Fruit fly (Drosophila melanogaster) whole organism, embryonic: ENCODE results near the gene Dis3.

ENCODE experiments used
- Antp ChIP-seq: fragments of 200-800 bp; sonication (Bioruptor generic); optimal IDR thresholded peaks from 3 replicates; lab custom pipeline; 2016; ENCODE audit warnings: missing biosample characterization, missing genetic modification characterization
- BEAF-32 ChIP-seq: fragments of 200-800 bp; sonication (Bioruptor generic); optimal IDR thresholded peaks from 3 replicates; lab custom pipeline; 2017; ENCODE audit warnings: missing biosample characterization, missing genetic modification characterization, mild to moderate bottlenecking, moderate library complexity, missing genetic modification reagents
- Blimp-1 ChIP-seq: fragments of 200-800 bp; sonication (Bioruptor generic); optimal IDR thresholded peaks from 3 replicates; lab custom pipeline; 2018; ENCODE audit warnings: missing biosample characterization, missing genetic modification characterization, mild to moderate bottlenecking, moderate library complexity, missing genetic modification reagents
- CG10462 ChIP-seq: fragments of 200-800 bp; sonication (Bioruptor generic); optimal IDR thresholded peaks from 2 replicates; lab custom pipeline; 2016; ENCODE audit warnings: missing biosample characterization, missing genetic modification characterization
- CG10979 ChIP-seq: fragments of 200-800 bp; sonication (Bioruptor generic); optimal IDR thresholded peaks from 2 replicates; lab custom pipeline; 2018; ENCODE audit warnings: missing biosample characterization, mild to moderate bottlenecking, missing genetic modification characterization, moderate library complexity
- CG12236 ChIP-seq: fragments of 200-800 bp; sonication (Bioruptor generic); optimal IDR thresholded peaks from 2 replicates; lab custom pipeline; 2016; ENCODE audit warnings: missing biosample characterization, missing genetic modification characterization
- CG12391 ChIP-seq: fragments of 200-800 bp; sonication (Bioruptor generic); optimal IDR thresholded peaks from 3 replicates; lab custom pipeline; 2018; ENCODE audit warnings: missing biosample characterization, mild to moderate bottlenecking, missing genetic modification characterization, moderate library complexity
- CG13775 ChIP-seq: fragments of 200-800 bp; sonication (Bioruptor generic); optimal IDR thresholded peaks from 3 replicates; lab custom pipeline; 2017; ENCODE audit warnings: missing biosample characterization, mild to moderate bottlenecking, missing genetic modification characterization
- CG14050 ChIP-seq: fragments of 200-800 bp; sonication (Bioruptor generic); IDR thresholded peaks from 3 replicates; pipeline ENCODE4 v1.3.6; 2022; ENCODE audit warnings: missing biosample characterization, missing genetic modification characterization
- CG14860 ChIP-seq: fragments of 200-800 bp; sonication (Bioruptor generic); IDR thresholded peaks from 3 replicates; pipeline ENCODE4 v1.3.6; 2022; ENCODE audit warnings: missing biosample characterization, missing genetic modification characterization; ENCODE audit not compliant: partially characterized antibody
- CG17186 ChIP-seq: fragments of 200-800 bp; sonication (Bioruptor generic); optimal IDR thresholded peaks from 3 replicates; lab custom pipeline; 2017; ENCODE audit warnings: missing biosample characterization, missing genetic modification reagents, missing genetic modification characterization
- CG17829 ChIP-seq: fragments of 200-800 bp; optimal IDR thresholded peaks from 2 replicates; lab custom pipeline; 2019; ENCODE audit warnings: missing biosample characterization, mild to moderate bottlenecking, missing genetic modification characterization, moderate library complexity
- CG17912 ChIP-seq: fragments of 200-800 bp; sonication (Bioruptor generic); optimal IDR thresholded peaks from 2 replicates; lab custom pipeline; 2018; ENCODE audit warnings: missing biosample characterization, mild to moderate bottlenecking, missing genetic modification characterization
- CG1792 ChIP-seq: fragments of 200-800 bp; sonication (Bioruptor generic); optimal IDR thresholded peaks from 2 replicates; lab custom pipeline; 2016; ENCODE audit warnings: missing biosample characterization, missing genetic modification characterization
- CG1832 ChIP-seq: fragments of 200-800 bp; sonication (Bioruptor generic); optimal IDR thresholded peaks from 2 replicates; lab custom pipeline; 2017; ENCODE audit warnings: missing biosample characterization, mild to moderate bottlenecking, missing genetic modification characterization, inconsistent platforms
- CG2129 ChIP-seq: fragments of 200-800 bp; sonication (Bioruptor generic); IDR thresholded peaks from 2 replicates; pipeline ENCODE4 v1.3.6; 2022; ENCODE audit warnings: missing biosample characterization, missing genetic modification characterization; ENCODE audit not compliant: partially characterized antibody
- CG3163 ChIP-seq: fragments of 200-800 bp; sonication (Bioruptor generic); optimal IDR thresholded peaks from 3 replicates; lab custom pipeline; 2016; ENCODE audit warnings: missing biosample characterization, missing genetic modification characterization
- CG32767 ChIP-seq: fragments of 200-800 bp; sonication (Bioruptor generic); IDR thresholded peaks from 2 replicates; pipeline ENCODE4 v1.3.6; 2022; ENCODE audit warnings: missing biosample characterization, missing genetic modification characterization
- CG34224 ChIP-seq: fragments of 200-800 bp; sonication (Bioruptor generic); IDR thresholded peaks from 3 replicates; pipeline ENCODE4 v1.3.6; 2022; ENCODE audit warnings: missing biosample characterization, missing genetic modification characterization; ENCODE audit not compliant: partially characterized antibody
- CG42726 ChIP-seq: fragments of 200-800 bp; sonication (Bioruptor generic); IDR thresholded peaks from 2 replicates; pipeline ENCODE4 v1.3.6; 2022; ENCODE audit warnings: missing biosample characterization, missing genetic modification characterization; ENCODE audit not compliant: partially characterized antibody
- CG4617 ChIP-seq: fragments of 200-800 bp; sonication (Bioruptor generic); optimal IDR thresholded peaks from 3 replicates; lab custom pipeline; 2016; ENCODE audit warnings: missing biosample characterization, missing genetic modification characterization, borderline replicate concordance
- CG4854 ChIP-seq: fragments of 200-800 bp; sonication (Bioruptor generic); optimal IDR thresholded peaks from 2 replicates; lab custom pipeline; 2016; ENCODE audit warnings: missing biosample characterization, missing genetic modification characterization, inconsistent platforms
- CG6254 ChIP-seq: fragments of 200-800 bp; sonication (Bioruptor generic); optimal IDR thresholded peaks from 3 replicates; lab custom pipeline; 2017; ENCODE audit warnings: mild to moderate bottlenecking, missing biosample characterization, missing genetic modification reagents, missing genetic modification characterization
- CG6791 ChIP-seq: fragments of 200-800 bp; sonication (Bioruptor generic); IDR thresholded peaks from 3 replicates; pipeline ENCODE4 v1.3.6; 2022; ENCODE audit warnings: missing biosample characterization, missing genetic modification characterization; ENCODE audit not compliant: partially characterized antibody
- CG7839 ChIP-seq: fragments of 200-800 bp; sonication (Bioruptor generic); optimal IDR thresholded peaks from 3 replicates; lab custom pipeline; 2018; ENCODE audit warnings: missing biosample characterization, mild to moderate bottlenecking, missing genetic modification characterization, moderate library complexity
- CkIIα-i1 ChIP-seq: fragments of 200-800 bp; sonication (Bioruptor generic); IDR thresholded peaks from 2 replicates; pipeline ENCODE4 v1.3.6; 2022; ENCODE audit warnings: missing biosample characterization, missing genetic modification characterization
- Doc3 ChIP-seq: fragments of 200-800 bp; sonication (Bioruptor generic); IDR thresholded peaks from 3 replicates; pipeline ENCODE4 v1.3.6; 2022; ENCODE audit warnings: missing biosample characterization, missing genetic modification characterization; ENCODE audit not compliant: partially characterized antibody
- Dp ChIP-seq: fragments of 200-800 bp; sonication (Bioruptor generic); optimal IDR thresholded peaks from 2 replicates; lab custom pipeline; 2018; ENCODE audit warnings: missing biosample characterization, mild to moderate bottlenecking, missing genetic modification characterization, moderate library complexity
- HLH3B ChIP-seq: fragments of 200-800 bp; sonication (Bioruptor generic); IDR thresholded peaks from 2 replicates; pipeline ENCODE4 v1.3.6; 2022; ENCODE audit warnings: missing biosample characterization, missing genetic modification characterization
- Hr51 ChIP-seq, 2 experiments: fragments of 200-800 bp; sonication (Bioruptor generic); optimal IDR thresholded peaks; 2 replicates in 1 of 2; 3 replicates in 1 of 2; lab custom pipeline; 2016 to 2018; ENCODE audit warnings: missing biosample characterization in 2 of 2, missing genetic modification characterization in 2 of 2, mild to moderate bottlenecking in 1 of 2, moderate library complexity in 1 of 2
- MESR4 ChIP-seq: fragments of 200-800 bp; sonication (Bioruptor generic); optimal IDR thresholded peaks from 2 replicates; lab custom pipeline; 2018; ENCODE audit warnings: missing biosample characterization, mild to moderate bottlenecking, missing genetic modification characterization, moderate library complexity
- Max ChIP-seq: fragments of 200-800 bp; sonication (Bioruptor generic); optimal IDR thresholded peaks from 2 replicates; lab custom pipeline; 2016; ENCODE audit warnings: missing biosample characterization, mild to moderate bottlenecking, missing genetic modification characterization
- Nf-YB ChIP-seq: fragments of 200-800 bp; sonication (Bioruptor generic); optimal IDR thresholded peaks from 3 replicates; lab custom pipeline; 2019; ENCODE audit warnings: missing biosample characterization, mild to moderate bottlenecking, missing genetic modification characterization, moderate library complexity
- Rfx ChIP-seq: fragments of 200-800 bp; sonication (Bioruptor generic); IDR thresholded peaks from 2 replicates; pipeline ENCODE4 v1.3.6; 2022; ENCODE audit warnings: missing biosample characterization, missing genetic modification characterization
- Sry-δ ChIP-seq: fragments of 200-800 bp; sonication (Bioruptor generic); optimal IDR thresholded peaks from 2 replicates; lab custom pipeline; 2016; ENCODE audit warnings: missing biosample characterization, missing genetic modification characterization
- ato ChIP-seq: fragments of 200-800 bp; sonication (Bioruptor generic); IDR thresholded peaks from 2 replicates; pipeline ENCODE4 v1.3.6; 2022; ENCODE audit warnings: missing biosample characterization, missing genetic modification characterization; ENCODE audit not compliant: partially characterized antibody
- bcd ChIP-seq: fragments of 200-800 bp; sonication (Bioruptor generic); optimal IDR thresholded peaks from 2 replicates; lab custom pipeline; 2017; ENCODE audit warnings: missing biosample characterization, mild to moderate bottlenecking, missing genetic modification characterization
- bigmax ChIP-seq: fragments of 200-800 bp; sonication (Bioruptor generic); optimal IDR thresholded peaks from 2 replicates; lab custom pipeline; 2018; ENCODE audit warnings: missing biosample characterization, mild to moderate bottlenecking, missing genetic modification characterization
- chinmo ChIP-seq: fragments of 200-800 bp; sonication (Bioruptor generic); IDR thresholded peaks from 4 replicates; pipeline ENCODE4 v1.3.6; 2022; ENCODE audit warnings: missing biosample characterization, missing genetic modification characterization; ENCODE audit not compliant: partially characterized antibody
- chn ChIP-seq: fragments of 200-800 bp; sonication (Bioruptor generic); optimal IDR thresholded peaks from 2 replicates; lab custom pipeline; 2016; ENCODE audit warnings: missing biosample characterization, missing genetic modification characterization
- hb ChIP-seq: fragments of 200-800 bp; sonication (Bioruptor generic); IDR thresholded peaks from 3 replicates; pipeline ENCODE4 v1.3.6; 2022; ENCODE audit warnings: missing biosample characterization, missing genetic modification characterization; ENCODE audit not compliant: partially characterized antibody
- hkb ChIP-seq, 2 experiments: fragments of 200-800 bp in 1 of 2; fragments of >200 bp in 1 of 2; sonication (Bioruptor generic) in 1 of 2; IDR thresholded peaks in 1 of 2; optimal IDR thresholded peaks in 1 of 2; 2 replicates each; pipeline versions ENCODE4 v1.3.6 to Lab custom; 2017 to 2022; ENCODE audit warnings: missing biosample characterization in 1 of 2, missing genetic modification characterization in 1 of 2
- phol ChIP-seq: fragments of 200-800 bp; sonication (Bioruptor generic); optimal IDR thresholded peaks from 3 replicates; lab custom pipeline; 2018; ENCODE audit warnings: missing biosample characterization, mild to moderate bottlenecking, missing genetic modification characterization, moderate library complexity
- ro ChIP-seq: fragments of 200-800 bp; sonication (Bioruptor generic); IDR thresholded peaks from 2 replicates; pipeline ENCODE4 v1.3.6; 2022; ENCODE audit warnings: missing biosample characterization, missing genetic modification characterization
- sisA ChIP-seq: fragments of 200-800 bp; sonication (Bioruptor generic); IDR thresholded peaks from 2 replicates; pipeline ENCODE4 v1.3.6; 2022; ENCODE audit warnings: missing biosample characterization, missing genetic modification characterization
- sob ChIP-seq: fragments of 200-800 bp; sonication (Bioruptor generic); IDR thresholded peaks from 2 replicates; pipeline ENCODE4 v1.3.6; 2022; ENCODE audit warnings: missing biosample characterization, missing genetic modification characterization
- trem ChIP-seq: fragments of 200-800 bp; optimal IDR thresholded peaks from 3 replicates; lab custom pipeline; 2019; ENCODE audit warnings: missing biosample characterization, mild to moderate bottlenecking, missing genetic modification characterization, moderate library complexity
- zfh1 ChIP-seq: fragments of 200-800 bp; sonication (Bioruptor generic); IDR thresholded peaks from 3 replicates; pipeline ENCODE4 v1.3.6; 2022; ENCODE audit warnings: missing biosample characterization, missing genetic modification characterization

Dis3 gene

DNA sequence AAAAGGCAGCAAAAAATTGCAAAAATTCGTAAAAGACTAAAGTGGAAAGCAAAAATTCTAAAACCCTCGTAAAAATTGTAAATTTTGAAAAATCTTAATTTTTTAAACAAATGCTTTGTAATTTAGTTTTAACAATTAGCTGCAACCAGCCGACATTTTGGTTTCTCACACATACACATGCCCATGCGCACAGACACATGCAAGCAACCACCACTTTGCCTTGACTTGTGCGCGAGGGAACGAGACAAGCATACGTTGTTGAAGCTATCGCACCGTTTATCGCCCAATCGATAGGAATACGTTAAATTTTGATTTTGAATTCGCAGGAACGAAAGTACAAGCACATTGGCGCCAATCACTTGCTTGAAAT is 12.9 kb upstream of the Dis3 start (continued):
- no peak for TF ChIP-seq Blimp-1 (GFP tag; lab: Kevin White, UChicago)
- TF ChIP-seq CG14050 (GFP tag; lab: Robert Waterston, UW): no peak
- peak; percentile 59; the same call in 1 of the 3 replicates for TF ChIP-seq hb
- peak; percentile 39; the same call in 1 of the 2 replicates for TF ChIP-seq CG42726 (GFP tag; lab: Robert Waterston, UW)
- TF ChIP-seq CG1832 (GFP tag; lab: Kevin White, UChicago): peak; percentile 66
- TF ChIP-seq CG3163 (GFP tag; lab: Kevin White, UChicago): no peak
- TF ChIP-seq CG6254 (GFP tag; lab: Kevin White, UChicago): no peak
- peak; percentile 81 for TF ChIP-seq CG6791 (GFP tag; lab: Robert Waterston, UW)
- TF ChIP-seq Hr51 (GFP tag; optimal IDR thresholded peaks at IDR 0.05; lab: Kevin White, UChicago): no peak
- no peak for TF ChIP-seq sob (GFP tag; lab: Robert Waterston, UW)
- TF ChIP-seq CG32767 (GFP tag; lab: Robert Waterston, UW): 0 out of 2 replicates have a peak, but pooled peaks have one; percentile 24
- TF ChIP-seq bigmax (GFP tag; lab: Kevin White, UChicago): no peak
- peak; percentile 38; the same call in 1 of the 3 replicates for TF ChIP-seq Doc3
- TF ChIP-seq bcd (GFP tag; lab: Kevin White, UChicago): no peak
- TF ChIP-seq Rfx (GFP tag; lab: Robert Waterston, UW): peak; percentile 52; the same call in 1 of the 2 replicates
- no peak for TF ChIP-seq chn (GFP tag; lab: Kevin White, UChicago)
- TF ChIP-seq trem (tag; lab: Kevin White, UChicago): peak; percentile 14
- TF ChIP-seq CG12391 (tag; lab: Kevin White, UChicago): peak; percentile 79
- peak; percentile 41 for TF ChIP-seq CG17186
- no peak for TF ChIP-seq ro
- TF ChIP-seq Sry-δ (GFP tag; lab: Kevin White, UChicago): peak; percentile 71
- peak; percentile 25 for TF ChIP-seq CG17912 (GFP tag; lab: Kevin White, UChicago)
- TF ChIP-seq CG13775 (GFP tag; lab: Kevin White, UChicago): no peak
- peak; percentile 28 for TF ChIP-seq CG17829 (tag; lab: Kevin White, UChicago)
- TF ChIP-seq ato (GFP tag; lab: Robert Waterston, UW): peak; percentile 68
- peak; percentile 11; the same call in 1 of the 3 replicates for TF ChIP-seq CG14860
- peak; percentile 81; the same call in 3 of the 4 replicates for TF ChIP-seq chinmo (GFP tag; lab: Robert Waterston, UW)
- TF ChIP-seq CG7839 (tag; lab: Kevin White, UChicago): no peak
- peak; percentile 43 for TF ChIP-seq MESR4
- peak; percentile 76 for TF ChIP-seq Dp (GFP tag; lab: Kevin White, UChicago)
- TF ChIP-seq zfh1 (GFP tag; lab: Robert Waterston, UW): no peak
- no peak for TF ChIP-seq sisA (GFP tag; lab: Robert Waterston, UW)
- peak; percentile 41 for TF ChIP-seq CG10979 (tag; lab: Kevin White, UChicago)
- no peak for TF ChIP-seq CkIIα-i1 (GFP tag; lab: Robert Waterston, UW)
- no peak for TF ChIP-seq CG1792 (GFP tag; lab: Kevin White, UChicago)
- TF ChIP-seq CG2129 (GFP tag; lab: Robert Waterston, UW): peak; percentile 43; the same call in 1 of the 2 replicates
- no peak for TF ChIP-seq hkb (optimal IDR thresholded peaks at IDR 0.05; lab: Kevin White, UChicago)
- TF ChIP-seq hkb (GFP tag; IDR thresholded peaks at IDR 0.05; lab: Robert Waterston, UW): peak; percentile 27; the same call in 1 of the 2 replicates
- TF ChIP-seq HLH3B (GFP tag; lab: Robert Waterston, UW): no peak
- peak; percentile 67 for TF ChIP-seq CG34224
- no peak for TF ChIP-seq CG4617
- TF ChIP-seq Antp: no peak
- no peak for TF ChIP-seq Nf-YB
- no peak for TF ChIP-seq CG10462 (GFP tag; lab: Kevin White, UChicago)
- TF ChIP-seq CG4854: no peak
- TF ChIP-seq BEAF-32 (GFP tag; lab: Kevin White, UChicago): peak; percentile 75
- no peak for TF ChIP-seq CG12236 (GFP tag; lab: Kevin White, UChicago)
- no peak for TF ChIP-seq Max (GFP tag; lab: Kevin White, UChicago)
- TF ChIP-seq phol (tag; lab: Kevin White, UChicago): peak; percentile 98
